Worm (Caenorhabditis elegans): ENCODE measurements around the gene oac-30.

ce11 chrII:1306036-1306435 is 39.3 kb upstream of the oac-30 start, which contains the start of gene emc-2:
- TF ChIP-seq egl-27 (tag; optimal IDR thresholded peaks at IDR 0.05): no peak
- TF ChIP-seq nhr-25 (tag; optimal IDR thresholded peaks at IDR 0.05): no peak
- TF ChIP-seq unc-39 (tag; optimal IDR thresholded peaks at IDR 0.05): no peak
- no peak for TF ChIP-seq unc-62 (GFP tag; optimal IDR thresholded peaks at IDR 0.05)
- TF ChIP-seq lin-13 (GFP tag; optimal IDR thresholded peaks at IDR 0.05): no peak
- TF ChIP-seq lin-39 (tag; optimal IDR thresholded peaks at IDR 0.05): no peak
- TF ChIP-seq nhr-237 (tag; optimal IDR thresholded peaks at IDR 0.05): no peak
